Fruit fly (Drosophila melanogaster) whole organism, adult: Measurements from ENCODE around the gene bdwf.

ENCODE experiments used
- CG11617 ChIP-seq: fragments of 200-800 bp; sonication (Bioruptor generic); optimal IDR thresholded peaks from 2 replicates; lab custom pipeline; 2017; ENCODE audit warnings: mild to moderate bottlenecking, missing biosample characterization, missing genetic modification reagents, missing genetic modification characterization
- CG12768 ChIP-seq: fragments of 200-800 bp; sonication (Bioruptor generic); optimal IDR thresholded peaks from 2 replicates; lab custom pipeline; 2017; ENCODE audit warnings: missing biosample characterization, missing genetic modification characterization, mild to moderate bottlenecking, moderate library complexity, missing genetic modification reagents
- CG14711 ChIP-seq: fragments of 200-800 bp; sonication (Bioruptor generic); optimal IDR thresholded peaks from 2 replicates; lab custom pipeline; 2018; ENCODE audit warnings: missing biosample characterization, mild to moderate bottlenecking, missing genetic modification characterization, moderate library complexity
- CG1620 ChIP-seq: fragments of 200-800 bp; sonication (Bioruptor generic); optimal IDR thresholded peaks from 2 replicates; lab custom pipeline; 2016; ENCODE audit warnings: missing biosample characterization, missing genetic modification characterization
- CG33017 ChIP-seq: fragments of 200-800 bp; sonication (Bioruptor generic); optimal IDR thresholded peaks from 2 replicates; lab custom pipeline; 2018; ENCODE audit warnings: missing biosample characterization, mild to moderate bottlenecking, missing genetic modification characterization, moderate library complexity
- CG5204 ChIP-seq: fragments of 200-800 bp; sonication (Bioruptor generic); optimal IDR thresholded peaks from 2 replicates; lab custom pipeline; 2016; ENCODE audit warnings: missing biosample characterization, missing genetic modification characterization
- CG7045 ChIP-seq: fragments of 200-800 bp; sonication (Bioruptor generic); optimal IDR thresholded peaks from 2 replicates; lab custom pipeline; 2017; ENCODE audit warnings: missing biosample characterization, mild to moderate bottlenecking, missing genetic modification characterization
- CG7101 ChIP-seq: fragments of 200-800 bp; sonication (Bioruptor generic); optimal IDR thresholded peaks from 2 replicates; lab custom pipeline; 2018; ENCODE audit warnings: missing biosample characterization, mild to moderate bottlenecking, missing genetic modification characterization, moderate library complexity
- Clk ChIP-seq: fragments of 200-800 bp; sonication (Bioruptor generic); optimal IDR thresholded peaks from 2 replicates; lab custom pipeline; 2017; ENCODE audit warnings: missing biosample characterization, missing genetic modification characterization
- Crg-1 ChIP-seq: fragments of 200-800 bp; sonication (Bioruptor generic); optimal IDR thresholded peaks from 2 replicates; lab custom pipeline; 2016; ENCODE audit warnings: missing biosample characterization, missing genetic modification characterization
- Hr96 ChIP-seq: fragments of 200-800 bp; sonication (Bioruptor generic); optimal IDR thresholded peaks from 2 replicates; lab custom pipeline; 2016; ENCODE audit warnings: missing biosample characterization, missing genetic modification characterization
- Mnt ChIP-seq: fragments of 200-800 bp; sonication (Bioruptor generic); optimal IDR thresholded peaks from 2 replicates; lab custom pipeline; 2016; ENCODE audit warnings: missing biosample characterization, mild to moderate bottlenecking, missing genetic modification characterization
- bab1 ChIP-seq: fragments of 200-800 bp; sonication (Bioruptor generic); optimal IDR thresholded peaks from 3 replicates; lab custom pipeline; 2019; ENCODE audit warnings: missing biosample characterization, mild to moderate bottlenecking, missing genetic modification characterization, moderate library complexity
- cic ChIP-seq: fragments of 200-800 bp; sonication (Bioruptor generic); optimal IDR thresholded peaks from 2 replicates; lab custom pipeline; 2017; ENCODE audit warnings: missing biosample characterization, mild to moderate bottlenecking, missing genetic modification characterization, moderate library complexity
- cnc ChIP-seq, 2 experiments: fragments of >200 bp; optimal IDR thresholded peaks; 2 replicates each; lab custom pipeline; 2017
- kay ChIP-seq: fragments of 200-800 bp; sonication (Bioruptor generic); peaks from one replicate; lab custom pipeline; 2016; ENCODE audit warnings: missing biosample characterization, missing genetic modification characterization, borderline replicate concordance
- ovo ChIP-seq: fragments of 200-800 bp; sonication (Bioruptor generic); optimal IDR thresholded peaks from 2 replicates; lab custom pipeline; 2016; ENCODE audit warnings: missing biosample characterization, missing genetic modification characterization
- pad ChIP-seq: fragments of 200-800 bp; sonication (Bioruptor generic); optimal IDR thresholded peaks from 3 replicates; lab custom pipeline; 2017; ENCODE audit warnings: missing biosample characterization, missing genetic modification characterization, mild to moderate bottlenecking, moderate library complexity, missing genetic modification reagents
- tj ChIP-seq: fragments of 200-800 bp; sonication (Bioruptor generic); optimal IDR thresholded peaks from 3 replicates; lab custom pipeline; 2017; ENCODE audit warnings: missing biosample characterization, mild to moderate bottlenecking, missing genetic modification characterization, moderate library complexity
- toe ChIP-seq: fragments of 200-800 bp; sonication (Bioruptor generic); optimal IDR thresholded peaks from 2 replicates; lab custom pipeline; 2016; ENCODE audit warnings: missing biosample characterization, missing genetic modification characterization

Gene bdwf

DNA sequence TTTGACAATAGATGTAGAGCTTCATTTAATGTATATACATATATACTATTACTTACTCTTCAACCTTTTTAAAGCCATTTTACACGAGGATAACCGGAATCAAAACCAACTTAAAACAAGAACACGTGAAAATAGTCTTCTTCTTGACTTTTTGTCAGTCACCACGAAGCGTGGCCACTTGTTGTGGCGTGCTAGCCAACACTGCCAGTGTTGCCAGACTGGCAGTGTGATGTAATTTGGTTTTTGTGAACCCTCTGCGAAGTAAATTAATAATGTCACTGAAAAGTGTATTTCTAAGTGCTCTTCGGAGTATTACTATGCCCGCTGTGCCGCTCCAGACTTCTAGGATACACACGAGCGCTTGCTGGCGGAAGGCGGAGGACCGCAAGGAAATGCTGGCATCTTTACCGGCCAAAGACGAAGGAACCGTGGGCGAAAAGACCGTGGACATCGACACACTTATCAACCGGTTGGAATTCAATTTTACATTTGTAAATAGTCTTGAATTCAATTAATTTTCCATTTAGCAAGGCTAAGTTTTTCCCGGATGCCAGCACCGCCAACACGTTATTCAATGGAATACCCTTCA, 29.7 kb upstream of the bdwf start, which contains the start of the genes Ns1 and mRpS11:
Ns1 (minus strand) TSS at position 150 of the 589 bp plus-strand sequence.
mRpS11 (plus strand) TSS at position 207 of the 589 bp plus-strand sequence.
- TF ChIP-seq CG12768 = peak; percentile 35
- TF ChIP-seq Hr96 = no peak
- TF ChIP-seq CG1620 (GFP tag; lab: Kevin White, UChicago) = peak; percentile 51
- TF ChIP-seq Crg-1 (GFP tag; lab: Kevin White, UChicago) = peak; percentile 66
- TF ChIP-seq toe (GFP tag; lab: Kevin White, UChicago) = no peak
- TF ChIP-seq cic (GFP tag; lab: Kevin White, UChicago) = peak; percentile 46
- no peak for TF ChIP-seq cnc (optimal IDR thresholded peaks at IDR 0.05; lab: Kevin White, UChicago)
- no peak for TF ChIP-seq Clk (GFP tag; lab: Kevin White, UChicago)
- TF ChIP-seq ovo = peak; percentile 31
- peak; percentile 3 for TF ChIP-seq tj (GFP tag; lab: Kevin White, UChicago)
- peak; percentile 21 for TF ChIP-seq bab1 (GFP tag; lab: Kevin White, UChicago)
- no peak for TF ChIP-seq kay (GFP tag; lab: Kevin White, UChicago)
- TF ChIP-seq CG7101 (tag; lab: Kevin White, UChicago) = peak; percentile 58
- TF ChIP-seq CG5204 (GFP tag; lab: Kevin White, UChicago) = no peak
- no peak for TF ChIP-seq CG33017 (tag; lab: Kevin White, UChicago)
- peak; percentile 54 for TF ChIP-seq CG11617 (GFP tag; lab: Kevin White, UChicago)
- TF ChIP-seq pad = peak; percentile 50
- TF ChIP-seq CG7045 (GFP tag; lab: Kevin White, UChicago) = no peak
- TF ChIP-seq CG14711 (tag; lab: Kevin White, UChicago) = peak; percentile 33
- peak; percentile 99 for TF ChIP-seq Mnt (GFP tag; lab: Kevin White, UChicago)

dm6 chr3R:17067721-17068120, 24.8 kb upstream of the bdwf start:
- TF ChIP-seq cic (GFP tag; lab: Kevin White, UChicago) = peak; percentile 74
- TF ChIP-seq CG7045 (GFP tag; lab: Kevin White, UChicago) = no peak
- TF ChIP-seq Crg-1 (GFP tag; lab: Kevin White, UChicago) = no peak
- TF ChIP-seq CG11617 (GFP tag; lab: Kevin White, UChicago) = no peak
- TF ChIP-seq CG12768 = peak; percentile 16
- no peak for TF ChIP-seq toe (GFP tag; lab: Kevin White, UChicago)
- TF ChIP-seq Hr96 = no peak
- TF ChIP-seq kay (GFP tag; lab: Kevin White, UChicago) = peak; percentile 81
- peak; percentile 4 for TF ChIP-seq CG7101 (tag; lab: Kevin White, UChicago)
- no peak for TF ChIP-seq Clk (GFP tag; lab: Kevin White, UChicago)

DNA sequence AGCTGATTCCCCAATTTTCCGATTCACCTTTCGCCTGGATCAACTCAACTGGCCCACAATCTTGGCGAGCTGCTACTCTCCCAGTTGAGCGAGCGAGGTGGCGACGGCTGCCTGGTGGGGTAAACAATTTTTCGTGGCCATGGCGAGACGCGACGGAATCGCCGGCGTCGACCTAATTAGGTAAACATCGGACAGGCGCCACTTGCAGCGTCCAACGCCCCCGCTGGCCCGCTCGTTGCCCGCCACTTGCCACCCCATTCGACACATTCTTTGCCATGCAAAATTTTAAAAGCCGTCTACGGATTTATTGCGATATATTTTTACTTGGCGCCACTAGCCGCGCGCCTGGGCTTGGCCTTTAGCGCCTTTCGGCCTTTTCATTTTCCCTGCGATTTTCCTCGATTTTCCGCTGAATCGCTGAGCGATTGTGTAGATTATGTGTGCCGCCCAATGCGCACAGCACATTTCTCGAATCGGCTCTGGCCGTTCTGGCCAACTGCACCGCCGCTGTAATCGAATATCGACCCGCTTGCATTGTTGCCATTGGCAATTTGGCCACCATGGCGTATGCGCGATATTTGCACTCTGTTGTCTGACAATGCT, 24.0 kb upstream of the bdwf start:
- no peak for TF ChIP-seq pad
- TF ChIP-seq CG5204 (GFP tag; lab: Kevin White, UChicago) = no peak
- TF ChIP-seq CG33017 (tag; lab: Kevin White, UChicago) = no peak
- no peak for TF ChIP-seq CG7101 (tag; lab: Kevin White, UChicago)
- no peak for TF ChIP-seq ovo
- no peak for TF ChIP-seq Crg-1 (GFP tag; lab: Kevin White, UChicago)
- TF ChIP-seq CG1620 (GFP tag; lab: Kevin White, UChicago) = no peak

- TF ChIP-seq kay (GFP tag; lab: Kevin White, UChicago) (peak; percentile 81), CG5204 (GFP tag; lab: Kevin White, UChicago) (no peak)
These were observed 23.1 kb upstream of the bdwf start for dm6 chr3R:17066077-17066476.

dm6 chr3R:17065018-17065784, 22.3 kb upstream of the bdwf start:
- TF ChIP-seq pad = peak; percentile 76
- TF ChIP-seq tj (GFP tag; lab: Kevin White, UChicago) = peak; percentile 88
- TF ChIP-seq CG11617 (GFP tag; lab: Kevin White, UChicago) = peak; percentile 90
- TF ChIP-seq CG7045 (GFP tag; lab: Kevin White, UChicago) = peak; percentile 91
- TF ChIP-seq CG12768 = peak; percentile 94
- peak; percentile 78 for TF ChIP-seq Mnt (GFP tag; lab: Kevin White, UChicago)
- peak; percentile 94 for TF ChIP-seq Crg-1 (GFP tag; lab: Kevin White, UChicago)
- peak; percentile 68 for TF ChIP-seq CG1620 (GFP tag; lab: Kevin White, UChicago)
- peak; percentile 96 for TF ChIP-seq cic (GFP tag; lab: Kevin White, UChicago)
- TF ChIP-seq cnc (optimal IDR thresholded peaks at IDR 0.05; lab: Kevin White, UChicago) = no peak
- TF ChIP-seq Hr96 = peak; percentile 74
- peak; percentile 91 for TF ChIP-seq kay (GFP tag; lab: Kevin White, UChicago)
- peak; percentile 87 for TF ChIP-seq CG33017 (tag; lab: Kevin White, UChicago)
- TF ChIP-seq CG14711 (tag; lab: Kevin White, UChicago) = peak; percentile 87
- TF ChIP-seq Clk (GFP tag; lab: Kevin White, UChicago) = peak; percentile 61
- TF ChIP-seq toe (GFP tag; lab: Kevin White, UChicago) = peak; percentile 53
- TF ChIP-seq bab1 (GFP tag; lab: Kevin White, UChicago) = peak; percentile 79
- TF ChIP-seq ovo = peak; percentile 76
- TF ChIP-seq CG7101 (tag; lab: Kevin White, UChicago) = peak; percentile 89
- TF ChIP-seq CG5204 (GFP tag; lab: Kevin White, UChicago) = peak; percentile 84
